Worm (Caenorhabditis elegans): ENCODE data around the gene F59A6.3.

ce11 chrII:4959719-4960118 is 48.4 kb upstream of the F59A6.3 start, which contains the start of gene ulp-2:
- no peak for TF ChIP-seq sptf-1 (tag; optimal IDR thresholded peaks at IDR 0.05)
- no peak for TF ChIP-seq lin-39 (tag; optimal IDR thresholded peaks at IDR 0.05)
- TF ChIP-seq C16A3.4 (tag; optimal IDR thresholded peaks at IDR 0.05) = no peak
- TF ChIP-seq snpc-4 (tag; optimal IDR thresholded peaks at IDR 0.05) = no peak
- peak; percentile 37 for TF ChIP-seq lin-15B (tag; optimal IDR thresholded peaks at IDR 0.05)
- no peak for TF ChIP-seq jun-1 (tag; optimal IDR thresholded peaks at IDR 0.05)
- no peak for TF ChIP-seq skn-1 (tag; optimal IDR thresholded peaks at IDR 0.05)
- TF ChIP-seq Y116A8C.19 (tag; optimal IDR thresholded peaks at IDR 0.05; ENCODE audit: borderline replicate concordance) = no peak
- peak; percentile 12 to 46 for TF ChIP-seq lsy-2 (tag; optimal IDR thresholded peaks at IDR 0.05)
- no peak for TF ChIP-seq aly-2 (tag; optimal IDR thresholded peaks at IDR 0.05)

Data from whole organism, L1 larva.